Worm (Caenorhabditis elegans) whole organism, L3 larva: ENCODE results near the gene Y69A2AR.47.

Experiments used
- R02D3.7 ChIP-seq: fragments of 150-350 bp; optimal IDR thresholded peaks from 2 replicates; lab custom pipeline; 2014; ENCODE audit warnings: missing biosample characterization, missing genetic modification characterization
- ZK546.5 ChIP-seq: sonication (generic microtip); optimal IDR thresholded peaks from 2 replicates; lab custom pipeline; 2017; ENCODE audit warnings: missing biosample characterization, missing genetic modification characterization
- aly-2 ChIP-seq: fragments of 150-350 bp; optimal IDR thresholded peaks from 2 replicates; lab custom pipeline; 2014; ENCODE audit warnings: missing biosample characterization, missing genetic modification characterization
- ama-1 ChIP-seq: fragments of 150-350 bp; optimal IDR thresholded peaks from 2 replicates; lab custom pipeline; 2018
- ceh-16 ChIP-seq: sonication (generic microtip); optimal IDR thresholded peaks from 2 replicates; lab custom pipeline; 2017; ENCODE audit warnings: missing biosample characterization, missing genetic modification characterization
- ceh-28 ChIP-seq: fragments of 150-350 bp; optimal IDR thresholded peaks from 2 replicates; lab custom pipeline; 2014; ENCODE audit warnings: missing biosample characterization, missing genetic modification reagents, missing genetic modification characterization
- ceh-82 ChIP-seq: fragments of 150-350 bp; optimal IDR thresholded peaks from 2 replicates; lab custom pipeline; 2014; ENCODE audit warnings: missing biosample characterization, missing genetic modification characterization
- ceh-9 ChIP-seq: sonication (generic microtip); optimal IDR thresholded peaks from 2 replicates; lab custom pipeline; 2018; ENCODE audit warnings: missing biosample characterization, missing genetic modification characterization
- daf-12 ChIP-seq: fragments of 150-350 bp; optimal IDR thresholded peaks from 2 replicates; lab custom pipeline; 2014; ENCODE audit warnings: missing biosample characterization, missing genetic modification reagents, missing genetic modification characterization
- egl-27 ChIP-seq: sonication (generic microtip); optimal IDR thresholded peaks from 4 replicates; lab custom pipeline; 2017; ENCODE audit warnings: missing biosample characterization, missing genetic modification reagents, missing genetic modification characterization
- egl-5 ChIP-seq: fragments of 150-350 bp; optimal IDR thresholded peaks from 2 replicates; lab custom pipeline; 2017; ENCODE audit warnings: missing biosample characterization, missing genetic modification reagents, missing genetic modification characterization, inconsistent platforms
- elt-1 ChIP-seq: fragments of 150-350 bp; optimal IDR thresholded peaks from 2 replicates; lab custom pipeline; 2014; ENCODE audit warnings: missing biosample characterization, missing genetic modification characterization
- elt-2 ChIP-seq: sonication (generic microtip); optimal IDR thresholded peaks from 2 replicates; lab custom pipeline; 2016; ENCODE audit warnings: missing genetic modification reagents, mild to moderate bottlenecking, missing genetic modification characterization, missing compliant biosample characterization
- elt-3 ChIP-seq, 3 experiments: fragments of 150-350 bp in 1 of 3; sonication (generic microtip) in 2 of 3; optimal IDR thresholded peaks; 2 replicates in 2 of 3; 4 replicates in 1 of 3; lab custom pipeline; 2014 to 2017; ENCODE audit warnings: missing biosample characterization in 3 of 3, missing genetic modification characterization in 3 of 3
- eor-1 ChIP-seq, 2 experiments: fragments of 150-350 bp; optimal IDR thresholded peaks; 2 replicates each; lab custom pipeline; 2014 to 2018; ENCODE audit warnings: missing biosample characterization in 2 of 2, missing genetic modification characterization in 2 of 2
- fkh-10 ChIP-seq: sonication (generic microtip); optimal IDR thresholded peaks from 2 replicates; lab custom pipeline; 2017; ENCODE audit warnings: missing biosample characterization, missing genetic modification reagents, missing genetic modification characterization
- fkh-2 ChIP-seq: fragments of 150-350 bp; optimal IDR thresholded peaks from 2 replicates; lab custom pipeline; 2014; ENCODE audit warnings: missing biosample characterization, missing genetic modification reagents, missing genetic modification characterization
- fos-1 ChIP-seq: fragments of 150-350 bp; optimal IDR thresholded peaks from 2 replicates; lab custom pipeline; 2014; ENCODE audit warnings: missing biosample characterization, missing genetic modification characterization
- hmg-11 ChIP-seq: sonication (generic microtip); optimal IDR thresholded peaks from 2 replicates; lab custom pipeline; 2016; ENCODE audit warnings: missing genetic modification characterization, missing compliant biosample characterization
- jun-1 ChIP-seq: fragments of 150-350 bp; optimal IDR thresholded peaks from 2 replicates; lab custom pipeline; 2014; ENCODE audit warnings: missing biosample characterization, missing genetic modification reagents, missing genetic modification characterization
- lin-15B ChIP-seq: fragments of 150-350 bp; optimal IDR thresholded peaks from 2 replicates; lab custom pipeline; 2014; ENCODE audit warnings: missing biosample characterization, missing genetic modification characterization
- lin-39 ChIP-seq: fragments of 150-350 bp; optimal IDR thresholded peaks from 2 replicates; lab custom pipeline; 2018; ENCODE audit warnings: missing biosample characterization, missing genetic modification reagents, missing genetic modification characterization
- lsy-12 ChIP-seq: sonication (generic microtip); optimal IDR thresholded peaks from 2 replicates; lab custom pipeline; 2016; ENCODE audit warnings: mild to moderate bottlenecking, missing genetic modification characterization, missing compliant biosample characterization
- mdl-1 ChIP-seq: fragments of 150-350 bp; optimal IDR thresholded peaks from 2 replicates; lab custom pipeline; 2014; ENCODE audit warnings: missing biosample characterization, missing genetic modification characterization
- mml-1 ChIP-seq: fragments of 150-350 bp; sonication (generic microtip); optimal IDR thresholded peaks from 3 replicates; lab custom pipeline; 2014; ENCODE audit warnings: missing biosample characterization, missing genetic modification characterization
- nfya-1 ChIP-seq: sonication (generic microtip); optimal IDR thresholded peaks from 2 replicates; lab custom pipeline; 2017; ENCODE audit warnings: missing genetic modification characterization, mild to moderate bottlenecking, missing compliant biosample characterization, antibody characterized with exemption, moderate library complexity; ENCODE audit not compliant: insufficient read depth
- nhr-11 ChIP-seq: fragments of 150-350 bp; optimal IDR thresholded peaks from 2 replicates; lab custom pipeline; 2014; ENCODE audit warnings: missing biosample characterization, missing genetic modification characterization
- nhr-12 ChIP-seq: fragments of 150-350 bp; optimal IDR thresholded peaks from 2 replicates; lab custom pipeline; 2014; ENCODE audit warnings: missing biosample characterization, missing genetic modification characterization
- nhr-23 ChIP-seq: fragments of 150-350 bp; optimal IDR thresholded peaks from 2 replicates; lab custom pipeline; 2014; ENCODE audit warnings: missing biosample characterization, missing genetic modification reagents, missing genetic modification characterization
- nhr-237 ChIP-seq: fragments of 150-350 bp; optimal IDR thresholded peaks from 2 replicates; lab custom pipeline; 2014; ENCODE audit warnings: missing biosample characterization, missing genetic modification characterization
- nhr-25 ChIP-seq: sonication (generic microtip); optimal IDR thresholded peaks from 2 replicates; lab custom pipeline; 2017; ENCODE audit warnings: missing biosample characterization, missing genetic modification characterization
- nhr-28 ChIP-seq: fragments of 150-350 bp; optimal IDR thresholded peaks from 2 replicates; lab custom pipeline; 2014; ENCODE audit warnings: missing biosample characterization, missing genetic modification characterization
- nhr-43 ChIP-seq: sonication (generic microtip); optimal IDR thresholded peaks from 2 replicates; lab custom pipeline; 2016; ENCODE audit warnings: mild to moderate bottlenecking, missing genetic modification characterization, missing compliant biosample characterization; ENCODE audit not compliant: poor library complexity, severe bottlenecking
- nhr-67 ChIP-seq: fragments of 150-350 bp; optimal IDR thresholded peaks from 2 replicates; lab custom pipeline; 2014; ENCODE audit warnings: missing biosample characterization, missing genetic modification characterization
- nhr-76 ChIP-seq: fragments of 150-350 bp; sonication (generic microtip); optimal IDR thresholded peaks from 5 replicates; lab custom pipeline; 2014; ENCODE audit warnings: missing biosample characterization, missing genetic modification characterization
- nhr-77 ChIP-seq: fragments of 150-350 bp; optimal IDR thresholded peaks from 2 replicates; lab custom pipeline; 2014; ENCODE audit warnings: missing biosample characterization, missing genetic modification characterization
- pha-4 ChIP-seq: fragments of 150-350 bp; optimal IDR thresholded peaks from 2 replicates; lab custom pipeline; 2014; ENCODE audit warnings: missing biosample characterization, missing genetic modification reagents, missing genetic modification characterization
- pqm-1 ChIP-seq: fragments of 150-350 bp; optimal IDR thresholded peaks from 2 replicates; lab custom pipeline; 2017; ENCODE audit warnings: missing biosample characterization, missing genetic modification characterization, inconsistent platforms
- sea-2 ChIP-seq: fragments of 150-350 bp; sonication (generic microtip); optimal IDR thresholded peaks from 4 replicates; lab custom pipeline; 2014; ENCODE audit warnings: missing biosample characterization, missing genetic modification reagents, missing genetic modification characterization
- skn-1 ChIP-seq: fragments of 150-350 bp; optimal IDR thresholded peaks from 2 replicates; lab custom pipeline; 2014; ENCODE audit warnings: missing biosample characterization, missing genetic modification characterization
- snpc-4 ChIP-seq: fragments of 150-350 bp; optimal IDR thresholded peaks from 2 replicates; lab custom pipeline; 2014; ENCODE audit warnings: missing biosample characterization, missing genetic modification characterization
- tbx-2 ChIP-seq: sonication (generic microtip); optimal IDR thresholded peaks from 2 replicates; lab custom pipeline; 2016; ENCODE audit warnings: mild to moderate bottlenecking, missing genetic modification characterization, missing compliant biosample characterization
- unc-39 ChIP-seq: sonication (generic microtip); optimal IDR thresholded peaks from 4 replicates; lab custom pipeline; 2017; ENCODE audit warnings: missing biosample characterization, missing genetic modification characterization
- unc-62 ChIP-seq: fragments of 150-350 bp; sonication (generic microtip); optimal IDR thresholded peaks from 4 replicates; lab custom pipeline; 2014; ENCODE audit warnings: missing biosample characterization, missing genetic modification reagents, missing genetic modification characterization
- zag-1 ChIP-seq: fragments of 150-350 bp; optimal IDR thresholded peaks from 2 replicates; lab custom pipeline; 2014; ENCODE audit warnings: missing biosample characterization, missing genetic modification characterization
- ztf-11 ChIP-seq: fragments of 150-350 bp; optimal IDR thresholded peaks from 2 replicates; lab custom pipeline; 2014; ENCODE audit warnings: missing biosample characterization, missing genetic modification characterization
- ztf-4 ChIP-seq: fragments of 150-350 bp; optimal IDR thresholded peaks from 2 replicates; lab custom pipeline; 2014; ENCODE audit warnings: missing biosample characterization, missing genetic modification characterization

The Y69A2AR.47 gene

DNA sequence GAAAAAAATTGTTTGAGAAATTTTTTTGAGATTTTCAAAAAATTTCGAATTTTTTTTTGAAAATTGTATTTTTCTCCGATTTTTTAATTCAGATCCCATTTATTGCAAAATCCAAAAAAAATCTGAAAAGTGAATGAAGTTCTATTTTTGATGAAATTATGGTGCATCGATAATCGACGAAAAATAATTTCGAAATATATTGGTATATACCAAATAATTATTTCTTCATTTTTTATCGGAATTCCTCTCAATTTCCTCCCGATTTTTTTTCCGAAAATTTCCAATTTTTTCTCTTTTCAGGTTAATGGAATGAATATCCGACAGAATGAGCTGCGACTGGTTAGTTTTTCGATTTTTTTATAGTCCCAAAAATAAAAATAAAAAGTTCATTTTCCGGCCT lies 3.3 kb downstream of the Y69A2AR.47 start, which contains the start of gene epg-9:
epg-9 (plus strand) TSS at position 301 of the 400 bp plus-strand sequence.
- TF ChIP-seq ztf-4 (no peak), unc-39 (tag; lab: Kevin White, UChicago) (no peak), lin-15B (tag; lab: Kevin White, UChicago) (no peak), hmg-11 (tag; lab: Kevin White, UChicago) (peak; percentile 16)

DNA sequence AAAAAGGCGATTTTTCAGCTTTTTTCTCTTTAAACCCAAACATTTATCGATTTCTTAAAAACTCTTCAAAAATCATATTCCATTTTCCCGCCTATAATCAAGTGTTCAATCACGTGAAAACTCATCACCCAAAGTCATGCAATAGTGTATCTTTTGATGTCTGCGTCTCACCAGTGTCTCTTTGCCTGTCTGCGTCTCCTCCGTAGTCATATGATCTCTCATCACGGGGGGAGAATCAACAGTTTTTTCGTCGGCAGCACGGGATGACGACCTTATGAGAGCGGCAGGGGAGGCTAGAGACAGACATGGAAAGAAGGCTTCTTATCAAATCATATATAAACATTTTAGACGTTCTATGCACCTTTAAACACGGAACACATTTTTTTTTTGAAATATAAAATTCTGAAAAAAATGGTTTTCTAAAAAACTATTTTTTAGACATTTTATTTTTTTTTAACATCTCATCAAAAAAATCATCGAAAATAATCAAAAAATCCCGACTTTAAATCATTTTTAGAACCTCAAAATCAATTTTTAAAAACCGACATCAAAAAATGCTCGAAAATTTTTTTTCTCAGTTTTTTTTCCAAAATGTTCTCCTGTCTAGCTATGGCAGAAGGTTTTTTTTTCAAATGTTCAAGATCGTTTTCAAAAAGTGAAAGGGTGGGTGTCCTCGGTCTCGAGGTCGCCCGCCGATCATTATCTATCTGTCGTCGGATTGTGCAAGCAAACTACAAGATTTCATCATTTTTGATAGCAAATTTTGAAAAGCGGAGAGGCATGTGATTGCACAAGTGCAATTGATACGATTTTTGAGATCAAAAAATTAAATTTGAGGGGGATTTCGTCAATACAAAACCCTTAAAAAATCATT lies 4.7 kb downstream of the Y69A2AR.47 start:
- TF ChIP-seq nhr-77 (peak; percentile 70), nhr-28 (tag; lab: Kevin White, UChicago) (peak; percentile 72), nhr-43 (tag; lab: Kevin White, UChicago) (peak; percentile 98), nhr-67 (no peak), fkh-2 (tag; lab: Kevin White, UChicago) (no peak), ceh-9 (tag; lab: Kevin White, UChicago) (no peak), nhr-12 (tag; lab: Kevin White, UChicago) (no peak), lsy-12 (tag; lab: Kevin White, UChicago) (peak; percentile 97), nhr-11 (peak; percentile 91), ztf-11 (tag; lab: Kevin White, UChicago) (no peak), egl-27 (tag; lab: Kevin White, UChicago) (peak; percentile 79), unc-39 (tag; lab: Kevin White, UChicago) (no peak), nhr-25 (peak; percentile 99), R02D3.7 (tag; lab: Kevin White, UChicago) (peak; percentile 70), unc-62 (GFP tag; lab: Kevin White, UChicago) (peak; percentile 86), mml-1 (tag; lab: Kevin White, UChicago) (peak; percentile 86), pha-4 (tag; lab: Kevin White, UChicago) (peak; percentile 99), ZK546.5 (tag; lab: Kevin White, UChicago) (no peak), skn-1 (tag; lab: Kevin White, UChicago) (peak; percentile 96), fos-1 (tag; lab: Kevin White, UChicago) (peak; percentile 65), ztf-4 (peak; percentile 90), fkh-10 (peak; percentile 55), nhr-237 (tag; lab: Kevin White, UChicago) (no peak), elt-1 (tag; lab: Kevin White, UChicago) (peak; percentile 60), sea-2 (GFP tag; lab: Kevin White, UChicago) (peak; percentile 22), elt-3 (tag; optimal IDR thresholded peaks at IDR 0.05; lab: Kevin White, UChicago) (peak; percentile 44 to 83 (median 80)), daf-12 (tag; lab: Kevin White, UChicago) (no peak), jun-1 (tag; lab: Kevin White, UChicago) (peak; percentile 99), elt-2 (tag; lab: Kevin White, UChicago) (peak; percentile 96), pqm-1 (tag; lab: Kevin White, UChicago) (peak; percentile 97), snpc-4 (tag; lab: Kevin White, UChicago) (peak; percentile 84), lin-15B (tag; lab: Kevin White, UChicago) (peak; percentile 82), ceh-16 (tag; lab: Kevin White, UChicago) (no peak), mdl-1 (tag; lab: Kevin White, UChicago) (peak; percentile 90), ama-1 (lab: Kevin White, UChicago) (peak; percentile 96), lin-39 (peak; percentile 73), ceh-28 (peak; percentile 91), eor-1 (tag; optimal IDR thresholded peaks at IDR 0.05; lab: Kevin White, UChicago) (peak in 1 of 2 experiments; percentile 86), zag-1 (tag; lab: Kevin White, UChicago) (peak; percentile 47), ceh-82 (tag; lab: Kevin White, UChicago) (peak; percentile 5), nhr-76 (peak; percentile 51), egl-5 (tag; lab: Kevin White, UChicago) (peak; percentile 39), aly-2 (no peak), hmg-11 (tag; lab: Kevin White, UChicago) (peak; percentile 91), nhr-23 (peak; percentile 99), nfya-1 (peak; percentile 96), tbx-2 (tag; lab: Kevin White, UChicago) (peak; percentile 81)
- TF ChIP-seq, all 47 proteins: peak for 36
